Fruit fly (Drosophila melanogaster) whole organism, adult: ENCODE results near the gene CG18666.

Experiments
- CG11617 ChIP-seq: fragments of 200-800 bp; sonication (Bioruptor generic); optimal IDR thresholded peaks from 2 replicates; lab custom pipeline; 2017; ENCODE audit warnings: mild to moderate bottlenecking, missing biosample characterization, missing genetic modification reagents, missing genetic modification characterization
- CG1620 ChIP-seq: fragments of 200-800 bp; sonication (Bioruptor generic); optimal IDR thresholded peaks from 2 replicates; lab custom pipeline; 2016; ENCODE audit warnings: missing biosample characterization, missing genetic modification characterization
- CG33017 ChIP-seq: fragments of 200-800 bp; sonication (Bioruptor generic); optimal IDR thresholded peaks from 2 replicates; lab custom pipeline; 2018; ENCODE audit warnings: missing biosample characterization, mild to moderate bottlenecking, missing genetic modification characterization, moderate library complexity
- Clk ChIP-seq: fragments of 200-800 bp; sonication (Bioruptor generic); optimal IDR thresholded peaks from 2 replicates; lab custom pipeline; 2017; ENCODE audit warnings: missing biosample characterization, missing genetic modification characterization
- Hr96 ChIP-seq: fragments of 200-800 bp; sonication (Bioruptor generic); optimal IDR thresholded peaks from 2 replicates; lab custom pipeline; 2016; ENCODE audit warnings: missing biosample characterization, missing genetic modification characterization
- tj ChIP-seq: fragments of 200-800 bp; sonication (Bioruptor generic); optimal IDR thresholded peaks from 3 replicates; lab custom pipeline; 2017; ENCODE audit warnings: missing biosample characterization, mild to moderate bottlenecking, missing genetic modification characterization, moderate library complexity
- toe ChIP-seq: fragments of 200-800 bp; sonication (Bioruptor generic); optimal IDR thresholded peaks from 2 replicates; lab custom pipeline; 2016; ENCODE audit warnings: missing biosample characterization, missing genetic modification characterization

dm6 chr2L:11016695-11017094 lies 17.9 kb upstream of the CG18666 start, which contains the start of gene CG14913:
- TF ChIP-seq toe (GFP tag; lab: Kevin White, UChicago) (no peak), CG1620 (GFP tag; lab: Kevin White, UChicago) (no peak), Hr96 (GFP tag; lab: Kevin White, UChicago) (no peak), Clk (GFP tag; lab: Kevin White, UChicago) (no peak), CG33017 (tag; lab: Kevin White, UChicago) (no peak), CG11617 (GFP tag; lab: Kevin White, UChicago) (no peak), tj (GFP tag; lab: Kevin White, UChicago) (no peak)
